Fruit fly (Drosophila melanogaster): ENCODE data around the gene Eip93F.

DNA sequence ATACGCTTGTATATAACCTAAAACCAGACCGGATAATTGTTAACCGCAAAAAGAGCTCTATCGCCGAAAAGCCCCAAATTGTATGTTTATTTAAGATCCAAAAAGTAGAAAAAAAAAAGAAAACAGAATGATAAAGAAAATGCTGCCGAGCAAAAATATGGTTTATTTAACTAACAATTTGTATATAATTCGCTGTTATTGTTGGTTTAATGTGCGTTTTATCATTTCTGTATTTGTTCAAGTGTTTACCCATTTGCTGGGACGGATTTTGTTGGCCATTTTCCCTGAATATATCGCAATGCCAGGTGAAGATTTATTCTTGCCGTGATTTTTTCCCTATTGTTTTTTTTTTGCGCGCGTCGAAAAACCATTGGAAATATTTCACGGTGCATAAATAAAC lies 108.2 kb downstream of the Eip93F start:
- TF ChIP-seq brk (GFP tag; optimal IDR thresholded peaks at IDR 0.05) (no peak), usp (GFP tag; optimal IDR thresholded peaks at IDR 0.05) (no peak), Hr83 (GFP tag; optimal IDR thresholded peaks at IDR 0.05; ENCODE audit: poor library complexity, severe bottlenecking) (peak; percentile 67), Dif (GFP tag; optimal IDR thresholded peaks at IDR 0.05; ENCODE audit: partially characterized antibody) (no peak), br (GFP tag; optimal IDR thresholded peaks at IDR 0.05) (no peak), Jra (GFP tag; optimal IDR thresholded peaks at IDR 0.05) (no peak), OdsH (GFP tag; optimal IDR thresholded peaks at IDR 0.05) (peak; percentile 26), fru (GFP tag; optimal IDR thresholded peaks at IDR 0.05) (no peak), dmrt93B (GFP tag; optimal IDR thresholded peaks at IDR 0.05) (no peak), Hr78 (GFP tag; optimal IDR thresholded peaks at IDR 0.05) (no peak)
